Worm (Caenorhabditis elegans): ENCODE data around the gene T22F3.12.

DNA sequence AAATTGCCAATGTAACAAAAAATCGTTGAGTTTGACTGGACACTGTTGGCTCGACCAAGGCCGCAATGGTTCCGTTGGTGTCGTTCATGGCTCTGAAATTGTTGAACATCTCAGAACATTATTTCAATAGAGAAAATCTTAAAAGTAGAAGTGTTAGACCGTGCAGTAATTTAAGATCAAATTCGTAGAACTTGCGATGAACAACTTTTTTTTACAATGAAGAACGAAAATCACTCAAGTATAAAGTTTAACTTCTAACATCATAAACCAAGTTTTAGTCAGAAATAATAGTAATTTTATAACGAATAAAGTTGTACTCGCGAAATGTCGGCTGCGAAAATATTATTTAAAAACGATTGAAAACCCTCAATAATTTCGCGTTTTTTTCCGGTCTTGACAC, 45.1 kb upstream of the T22F3.12 start, which contains the start of gene srx-41:
- TF ChIP-seq ceh-16 (tag; optimal IDR thresholded peaks at IDR 0.05) (no peak), snpc-4 (tag; optimal IDR thresholded peaks at IDR 0.05) (no peak), gmeb-1 (tag; optimal IDR thresholded peaks at IDR 0.05) (no peak)
